Worm (Caenorhabditis elegans) whole organism, late embryonic: ENCODE results near the gene srx-90.

Experiments used
- T23F11.4 ChIP-seq: fragments of 200-800 bp; sonication (Bioruptor generic); optimal IDR thresholded peaks from 2 replicates; lab custom pipeline; 2018; ENCODE audit warnings: mild to moderate bottlenecking, missing genetic modification characterization, missing compliant biosample characterization
- ceh-31 ChIP-seq: sonication (generic microtip); optimal IDR thresholded peaks from 2 replicates; lab custom pipeline; 2016; ENCODE audit warnings: missing genetic modification characterization, missing compliant biosample characterization
- ceh-45 ChIP-seq: fragments of 200-800 bp; sonication (Bioruptor generic); IDR thresholded peaks from 2 replicates; pipeline ENCODE4 v1.3.6; 2022; ENCODE audit warnings: missing genetic modification reagents, missing genetic modification characterization, missing compliant biosample characterization
- dve-1 ChIP-seq: sonication (generic microtip); optimal IDR thresholded peaks from 2 replicates; lab custom pipeline; 2017; ENCODE audit warnings: antibody characterized with exemption, mild to moderate bottlenecking, missing genetic modification characterization, missing compliant biosample characterization
- elt-2 ChIP-seq: sonication (generic microtip); optimal IDR thresholded peaks from 2 replicates; lab custom pipeline; 2016; ENCODE audit warnings: missing genetic modification reagents, missing genetic modification characterization, missing compliant biosample characterization
- ets-4 ChIP-seq: sonication (generic microtip); optimal IDR thresholded peaks from 2 replicates; lab custom pipeline; 2016; ENCODE audit warnings: missing genetic modification characterization, missing compliant biosample characterization
- hlh-8 ChIP-seq: sonication (generic microtip); optimal IDR thresholded peaks from 2 replicates; lab custom pipeline; 2016; ENCODE audit warnings: missing genotype, missing genetic modification characterization, missing compliant biosample characterization
- nfya-1 ChIP-seq: sonication (generic microtip); optimal IDR thresholded peaks from 2 replicates; lab custom pipeline; 2017; ENCODE audit warnings: missing genetic modification characterization, mild to moderate bottlenecking, missing compliant biosample characterization, antibody characterized with exemption, moderate library complexity
- pha-2 ChIP-seq: sonication (generic microtip); optimal IDR thresholded peaks from 2 replicates; lab custom pipeline; 2017; ENCODE audit warnings: mild to moderate bottlenecking, missing genetic modification characterization, missing compliant biosample characterization
- pqm-1 ChIP-seq: sonication (generic microtip); optimal IDR thresholded peaks from 2 replicates; lab custom pipeline; 2016; ENCODE audit warnings: missing genetic modification characterization, missing compliant biosample characterization
- sox-4 ChIP-seq: sonication (generic microtip); optimal IDR thresholded peaks from 2 replicates; lab custom pipeline; 2017; ENCODE audit warnings: mild to moderate bottlenecking, missing genetic modification characterization, inconsistent platforms, missing compliant biosample characterization
- tbx-7 ChIP-seq: sonication (generic microtip); optimal IDR thresholded peaks from 2 replicates; lab custom pipeline; 2016; ENCODE audit warnings: missing genotype, missing genetic modification characterization, missing compliant biosample characterization

- TF ChIP-seq pha-2 (tag; lab: Kevin White, UChicago): no peak
- TF ChIP-seq dve-1 (tag; lab: Kevin White, UChicago): no peak
- TF ChIP-seq T23F11.4 (GFP tag; lab: Kevin White, UChicago): no peak
- no peak for TF ChIP-seq sox-4 (tag; lab: Kevin White, UChicago)
- TF ChIP-seq nfya-1 (tag; lab: Kevin White, UChicago): no peak
- TF ChIP-seq tbx-7 (tag; lab: Kevin White, UChicago): no peak
- TF ChIP-seq elt-2 (tag; lab: Kevin White, UChicago): no peak
- TF ChIP-seq hlh-8: no peak
- no peak for TF ChIP-seq ceh-45 (GFP tag; lab: Robert Waterston, UW)
- no peak for TF ChIP-seq ceh-31
- TF ChIP-seq ets-4: no peak
- TF ChIP-seq pqm-1 (tag; lab: Kevin White, UChicago): no peak
Measured at ce11 chrV:11545227-11545626, 35.7 kb upstream of the srx-90 start, which contains the start of gene F38B7.10.
